Worm (Caenorhabditis elegans): Measurements from ENCODE around the gene Y41D4B.1.

ce11 chrIV:1699599-1699998, 27.1 kb downstream of the Y41D4B.1 start, which contains the start of gene bus-2:
- TF ChIP-seq efl-3 (GFP tag; optimal IDR thresholded peaks at IDR 0.05) (no peak), lin-39 (tag; optimal IDR thresholded peaks at IDR 0.05) (no peak), aly-2 (tag; optimal IDR thresholded peaks at IDR 0.05) (no peak), lin-35 (GFP tag; optimal IDR thresholded peaks at IDR 0.05) (no peak), elt-2 (tag; optimal IDR thresholded peaks at IDR 0.05) (no peak), dpl-1 (GFP tag; optimal IDR thresholded peaks at IDR 0.05) (no peak), hlh-4 (tag; optimal IDR thresholded peaks at IDR 0.05) (no peak)
